Worm (Caenorhabditis elegans) whole organism, young adult: ENCODE data around the gene Y76B12C.6.
A peak's percentile ranks its signal among the peaks of the same experiment; 100 is the strongest.

ENCODE experiments used
- B0261.1 ChIP-seq: sonication (generic microtip); optimal IDR thresholded peaks from 2 replicates; lab custom pipeline; 2016; ENCODE audit warnings: mild to moderate bottlenecking, missing genetic modification characterization, moderate library complexity, missing compliant biosample characterization
- Y53F4B.3 ChIP-seq: fragments of 200-800 bp; sonication (Bioruptor generic); IDR thresholded peaks from 2 replicates; pipeline ENCODE4 v1.3.6; 2022; ENCODE audit warnings: missing genetic modification reagents, missing genetic modification characterization, missing compliant biosample characterization
- akir-1 ChIP-seq: fragments of 200-800 bp; sonication (Bioruptor generic); optimal IDR thresholded peaks from 2 replicates; lab custom pipeline; 2018; ENCODE audit warnings: mild to moderate bottlenecking, missing genetic modification characterization, moderate library complexity, missing compliant biosample characterization
- aptf-2 ChIP-seq: fragments of 200-800 bp; sonication (Bioruptor generic); conservative IDR thresholded peaks from 2 replicates; pipeline ENCODE4 v1.3.6; 2022; ENCODE audit warnings: missing genetic modification reagents, missing genetic modification characterization, missing compliant biosample characterization
- attf-3 ChIP-seq: fragments of 200-800 bp; sonication (Bioruptor generic); conservative IDR thresholded peaks from 2 replicates; pipeline ENCODE4 v1.3.6; 2022; ENCODE audit warnings: missing genetic modification reagents, missing genetic modification characterization, missing compliant biosample characterization
- bed-2 ChIP-seq: fragments of 200-800 bp; sonication (Bioruptor generic); IDR thresholded peaks from 2 replicates; pipeline ENCODE4 v1.3.6; 2022; ENCODE audit warnings: missing genetic modification reagents, missing genetic modification characterization, missing compliant biosample characterization
- cebp-1 ChIP-seq, 2 experiments: fragments of 200-800 bp in 1 of 2; sonication (Bioruptor generic) in 1 of 2; sonication (generic microtip) in 1 of 2; IDR thresholded peaks in 1 of 2; optimal IDR thresholded peaks in 1 of 2; 2 replicates each; pipeline versions ENCODE4 v1.3.6 to Lab custom; 2017 to 2022; ENCODE audit warnings: missing compliant biosample characterization in 2 of 2, missing genetic modification characterization in 2 of 2, mild to moderate bottlenecking in 1 of 2, missing genetic modification reagents in 1 of 2, moderate library complexity in 1 of 2
- ceh-100 ChIP-seq: fragments of 200-800 bp; sonication (Bioruptor generic); IDR thresholded peaks from 2 replicates; pipeline ENCODE4 v1.3.6; 2022; ENCODE audit warnings: missing genetic modification reagents, missing genetic modification characterization, missing compliant biosample characterization
- ceh-27 ChIP-seq: fragments of 200-800 bp; sonication (Bioruptor generic); optimal IDR thresholded peaks from 2 replicates; lab custom pipeline; 2018; ENCODE audit warnings: mild to moderate bottlenecking, missing genetic modification characterization, moderate library complexity, missing compliant biosample characterization
- ceh-40 ChIP-seq: fragments of 200-800 bp; sonication (Bioruptor generic); IDR thresholded peaks from 2 replicates; pipeline ENCODE4 v1.3.6; 2022; ENCODE audit warnings: missing genetic modification characterization, missing compliant biosample characterization
- ceh-79 ChIP-seq: sonication (generic microtip); optimal IDR thresholded peaks from 2 replicates; lab custom pipeline; 2017; ENCODE audit warnings: mild to moderate bottlenecking, missing genetic modification characterization, missing compliant biosample characterization
- ceh-91 ChIP-seq: fragments of 200-800 bp; sonication (Bioruptor generic); IDR thresholded peaks from 2 replicates; pipeline ENCODE4 v1.3.6; 2022; ENCODE audit warnings: missing genetic modification reagents, missing genetic modification characterization, missing compliant biosample characterization
- dpl-1 ChIP-seq: fragments of 150-350 bp; optimal IDR thresholded peaks from 2 replicates; lab custom pipeline; 2014; ENCODE audit warnings: missing biosample characterization, missing genetic modification reagents, missing genetic modification characterization
- efl-1 ChIP-seq: fragments of 150-350 bp; optimal IDR thresholded peaks from 2 replicates; lab custom pipeline; 2014; ENCODE audit warnings: missing biosample characterization, missing genetic modification reagents, missing genetic modification characterization
- ekl-4 ChIP-seq: fragments of 200-800 bp; sonication (Bioruptor generic); IDR thresholded peaks from 2 replicates; pipeline ENCODE4 v1.3.6; 2022; ENCODE audit warnings: missing genetic modification reagents, missing genetic modification characterization, missing compliant biosample characterization
- fkh-3 ChIP-seq: sonication (generic microtip); optimal IDR thresholded peaks from 2 replicates; lab custom pipeline; 2016; ENCODE audit warnings: mild to moderate bottlenecking, missing genetic modification characterization, missing compliant biosample characterization
- hlh-26 ChIP-seq: fragments of 200-800 bp; sonication (Bioruptor generic); conservative IDR thresholded peaks from 2 replicates; pipeline ENCODE4 v1.3.6; 2022; ENCODE audit warnings: missing genetic modification reagents, missing genetic modification characterization, missing compliant biosample characterization
- lag-1 ChIP-seq: fragments of 200-800 bp; sonication (Bioruptor generic); IDR thresholded peaks from 2 replicates; pipeline ENCODE4 v1.3.6; 2022; ENCODE audit warnings: missing genetic modification reagents, missing genetic modification characterization, missing compliant biosample characterization
- let-526 ChIP-seq: fragments of 200-800 bp; sonication (Bioruptor generic); IDR thresholded peaks from 2 replicates; pipeline ENCODE4 v1.3.6; 2022; ENCODE audit warnings: missing genetic modification reagents, missing genetic modification characterization, missing compliant biosample characterization
- lin-26 ChIP-seq: fragments of 200-800 bp; sonication (Bioruptor generic); IDR thresholded peaks from 2 replicates; pipeline ENCODE4 v1.3.6; 2022; ENCODE audit warnings: missing genetic modification reagents, missing genetic modification characterization, missing compliant biosample characterization
- lin-35 ChIP-seq, 3 experiments: fragments of 150-350 bp in 2 of 3; sonication (generic microtip) in 1 of 3; optimal IDR thresholded peaks; 2 replicates each; lab custom pipeline; 2014 to 2018; ENCODE audit warnings: missing biosample characterization in 3 of 3, missing genetic modification characterization in 3 of 3, missing genetic modification reagents in 3 of 3
- lin-40 ChIP-seq: sonication (generic microtip); optimal IDR thresholded peaks from 2 replicates; lab custom pipeline; 2016; ENCODE audit warnings: missing genetic modification characterization, mild to moderate bottlenecking, missing compliant biosample characterization, missing genotype, missing genetic modification reagents
- lin-54 ChIP-seq: fragments of 200-800 bp; sonication (Bioruptor generic); optimal IDR thresholded peaks from 2 replicates; lab custom pipeline; 2018; ENCODE audit warnings: mild to moderate bottlenecking, missing genetic modification characterization, missing compliant biosample characterization
- lsy-27 ChIP-seq: sonication (generic microtip); optimal IDR thresholded peaks from 2 replicates; lab custom pipeline; 2017; ENCODE audit warnings: missing genetic modification characterization, mild to moderate bottlenecking, missing compliant biosample characterization, antibody characterized with exemption, missing genotype, borderline replicate concordance; ENCODE audit not compliant: insufficient read depth
- madf-10 ChIP-seq: sonication (generic microtip); optimal IDR thresholded peaks from 2 replicates; lab custom pipeline; 2016; ENCODE audit warnings: mild to moderate bottlenecking, missing genetic modification characterization, missing compliant biosample characterization
- mxl-1 ChIP-seq: sonication (generic microtip); optimal IDR thresholded peaks from 2 replicates; lab custom pipeline; 2016; ENCODE audit warnings: missing genetic modification characterization, missing compliant biosample characterization
- nhr-90 ChIP-seq: sonication (generic microtip); optimal IDR thresholded peaks from 2 replicates; lab custom pipeline; 2016; ENCODE audit warnings: missing genotype, mild to moderate bottlenecking, missing genetic modification characterization, missing compliant biosample characterization
- rpc-1 ChIP-seq, 2 experiments: fragments of 150-350 bp in 1 of 2; sonication (generic microtip) in 1 of 2; optimal IDR thresholded peaks; 2 replicates each; lab custom pipeline; 2014 to 2018; ENCODE audit warnings: missing biosample characterization in 1 of 2, missing genetic modification characterization in 1 of 2, missing genetic modification reagents in 1 of 2, missing genotype in 1 of 2
- snpc-1.1 ChIP-seq: sonication (generic microtip); optimal IDR thresholded peaks from 2 replicates; lab custom pipeline; 2017; ENCODE audit warnings: missing genetic modification characterization, mild to moderate bottlenecking, missing compliant biosample characterization, antibody characterized with exemption, moderate library complexity, missing genotype, missing genetic modification reagents; ENCODE audit not compliant: insufficient read depth
- somi-1 ChIP-seq: fragments of 200-800 bp; sonication (Bioruptor generic); optimal IDR thresholded peaks from 2 replicates; lab custom pipeline; 2018; ENCODE audit warnings: mild to moderate bottlenecking, missing genetic modification characterization, missing compliant biosample characterization
- xnd-1 ChIP-seq: sonication (generic microtip); optimal IDR thresholded peaks from 2 replicates; lab custom pipeline; 2016; ENCODE audit warnings: missing genotype, missing genetic modification reagents, missing genetic modification characterization, missing compliant biosample characterization
- zim-3 ChIP-seq: sonication (generic microtip); optimal IDR thresholded peaks from 2 replicates; lab custom pipeline; 2017; ENCODE audit warnings: mild to moderate bottlenecking, missing genetic modification characterization, moderate library complexity, missing compliant biosample characterization
- ztf-28 ChIP-seq: fragments of 200-800 bp; sonication (Bioruptor generic); IDR thresholded peaks from 2 replicates; pipeline ENCODE4 v1.3.6; 2022; ENCODE audit warnings: missing genetic modification reagents, missing genetic modification characterization, missing compliant biosample characterization
- ztf-6 ChIP-seq: fragments of 200-800 bp; sonication (Bioruptor generic); IDR thresholded peaks from 2 replicates; pipeline ENCODE4 v1.3.6; 2022; ENCODE audit warnings: missing genetic modification reagents, missing genetic modification characterization, missing compliant biosample characterization

The Y76B12C.6 gene

DNA sequence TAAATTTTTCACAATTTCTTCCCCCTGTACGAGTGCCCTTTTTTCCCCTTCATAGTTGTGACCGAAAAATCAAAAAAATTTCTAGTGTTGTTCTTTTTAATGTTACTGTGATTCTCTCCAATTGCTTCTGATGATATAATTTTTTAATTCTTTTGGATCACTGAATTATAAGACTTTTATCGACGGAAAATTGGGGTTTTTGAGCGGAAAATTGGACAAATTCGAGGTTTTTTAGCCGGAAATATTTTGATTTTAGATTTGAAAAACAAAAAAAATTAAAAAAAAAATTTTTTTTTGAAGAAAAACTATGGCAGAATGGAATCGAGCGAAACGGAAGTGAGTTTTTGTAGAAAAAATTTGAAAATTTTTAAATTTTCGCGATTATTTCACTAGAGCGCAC, 33.3 kb upstream of the Y76B12C.6 start, which contains the start of gene tsen-54:
TSS of gene tsen-54 (plus strand) at position 301 of the 400 bp plus-strand sequence.
- TF ChIP-seq hlh-26 (no peak), Y53F4B.3 (GFP tag; lab: Robert Waterston, UW) (no peak), bed-2 (GFP tag; lab: Robert Waterston, UW) (no peak), B0261.1 (no peak), lin-54 (GFP tag; lab: Kevin White, UChicago) (no peak), fkh-3 (tag; lab: Kevin White, UChicago) (no peak), zim-3 (tag; lab: Kevin White, UChicago) (no peak), akir-1 (no peak), ceh-100 (no peak), mxl-1 (tag; lab: Kevin White, UChicago) (no peak)

DNA sequence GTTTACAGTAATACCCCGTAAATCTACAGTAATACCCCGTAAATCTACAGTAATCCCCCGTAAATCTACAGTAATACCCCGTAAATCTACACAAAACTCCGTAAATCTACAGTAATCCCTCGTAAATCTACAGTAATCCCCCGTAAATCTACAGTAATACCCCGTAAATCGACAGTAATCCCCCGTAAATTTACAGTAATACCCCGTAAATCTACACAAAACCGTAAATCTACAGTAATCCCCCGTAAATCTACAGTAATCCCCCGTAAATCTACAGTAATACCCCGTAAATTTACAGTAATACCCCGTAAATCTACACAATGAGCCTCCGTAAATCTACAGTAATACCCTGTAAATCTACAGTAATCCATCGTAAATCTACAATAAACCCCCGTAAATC, 31.3 kb upstream of the Y76B12C.6 start:
- 0 out of 2 replicates have a peak, but pooled peaks have one; percentile 6 for TF ChIP-seq ztf-6 (GFP tag; lab: Robert Waterston, UW)
- TF ChIP-seq, all 124 proteins: peak for 1; not testable (repeated sequence) for 123

- TF ChIP-seq let-526 (GFP tag; lab: Robert Waterston, UW) (peak; percentile 16; the same call in 1 of the 2 replicates), ceh-91 (GFP tag; lab: Robert Waterston, UW) (peak; percentile 22; the same call in 1 of the 2 replicates)
Measured at ce11 chrIV:1950617-1951016, 30.6 kb upstream of the Y76B12C.6 start.

DNA sequence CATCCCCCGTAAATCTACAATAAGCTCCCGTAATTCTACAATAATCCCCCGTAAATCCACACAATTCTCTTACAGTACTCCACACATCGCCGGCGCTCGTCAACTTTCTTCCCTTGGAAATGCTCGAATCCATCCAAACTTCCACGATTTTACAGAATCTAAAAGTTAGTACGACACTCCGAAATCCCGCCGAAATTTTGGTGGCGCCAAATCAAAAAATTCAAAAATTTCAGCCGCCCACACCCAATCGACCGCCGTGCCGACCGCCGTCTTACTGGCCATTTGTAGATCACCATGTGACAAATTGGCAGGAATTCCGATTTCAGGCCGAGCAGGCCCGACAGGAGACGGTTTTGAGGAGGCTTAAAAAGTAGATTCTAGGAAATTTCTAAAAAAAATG, 28.9 kb upstream of the Y76B12C.6 start:
- no peak for TF ChIP-seq aptf-2
- no peak for TF ChIP-seq ceh-40 (GFP tag; lab: Robert Waterston, UW)
- TF ChIP-seq lag-1 = no peak
- no peak for TF ChIP-seq ceh-79 (tag; lab: Kevin White, UChicago)
- TF ChIP-seq lin-26 (GFP tag; lab: Robert Waterston, UW) = no peak
- TF ChIP-seq ceh-27 (GFP tag; lab: Kevin White, UChicago) = no peak
- TF ChIP-seq rpc-1 (optimal IDR thresholded peaks at IDR 0.05; lab: Kevin White, UChicago) = no peak
- TF ChIP-seq rpc-1 (tag; optimal IDR thresholded peaks at IDR 0.05; lab: Kevin White, UChicago) = no peak
- TF ChIP-seq xnd-1 (tag; lab: Kevin White, UChicago) = no peak
- TF ChIP-seq snpc-1.1 (tag; lab: Kevin White, UChicago) = no peak

ce11 chrIV:1953132-1953629, 28.0 kb upstream of the Y76B12C.6 start, which contains the start of gene F52C12.2:
TSS of gene F52C12.2 (plus strand) at chrIV:1953579.
- TF ChIP-seq lin-35 (GFP tag; optimal IDR thresholded peaks at IDR 0.05; lab: Kevin White, UChicago) (peak in 1 of 3 experiments; percentile 48), ekl-4 (GFP tag; lab: Robert Waterston, UW) (no peak), dpl-1 (GFP tag; lab: Kevin White, UChicago) (peak; percentile 31), somi-1 (no peak), lin-54 (GFP tag; lab: Kevin White, UChicago) (peak; percentile 29), nhr-90 (no peak), ztf-28 (GFP tag; lab: Robert Waterston, UW) (no peak), attf-3 (GFP tag; lab: Robert Waterston, UW) (peak; percentile 98), lin-40 (tag; lab: Kevin White, UChicago) (peak; percentile 41), akir-1 (no peak), cebp-1 (GFP tag; IDR thresholded peaks at IDR 0.05; lab: Robert Waterston, UW) (no peak), cebp-1 (tag; optimal IDR thresholded peaks at IDR 0.05; lab: Kevin White, UChicago) (peak; percentile 66), madf-10 (tag; lab: Kevin White, UChicago) (no peak), lsy-27 (no peak), efl-1 (GFP tag; lab: Kevin White, UChicago) (peak; percentile 30)
